Worm (Caenorhabditis elegans) whole organism, dauer: Measurements from ENCODE around the gene pax-2.
"Not testable (repeated sequence)": the region's sequence is repeated elsewhere in the genome, so short reads cannot be mapped to it uniquely, and the experiment has no call there.

Experiments used
- unc-62 ChIP-seq: sonication (generic microtip); optimal IDR thresholded peaks from 2 replicates; lab custom pipeline; 2017; ENCODE audit warnings: missing biosample characterization, missing genetic modification reagents, missing genetic modification characterization

pax-2 gene

DNA sequence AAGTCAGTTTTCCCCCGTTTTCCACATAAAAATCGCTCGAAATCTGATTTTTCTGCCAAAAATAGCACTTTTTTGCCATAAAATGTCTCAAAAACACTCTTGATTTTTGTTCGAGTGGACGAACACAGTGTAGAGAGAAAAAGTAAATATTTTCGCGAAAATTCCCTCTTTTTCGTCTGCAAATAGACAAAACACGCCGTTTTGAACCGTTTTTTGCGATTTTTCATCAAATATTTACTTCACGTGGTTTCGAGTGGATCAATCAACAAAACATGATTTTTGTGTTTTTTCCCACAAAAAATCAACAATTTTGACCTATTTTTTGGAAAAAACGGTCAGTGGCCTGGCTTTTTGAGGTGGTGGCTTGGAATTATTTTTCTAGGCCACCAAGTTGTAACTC is 4.9 kb upstream of the pax-2 start:
- TF ChIP-seq unc-62: no peak

ce11 chrIV:4207088-4207487 is 2.9 kb upstream of the pax-2 start, which contains the start of gene osgn-1:
TSS of gene osgn-1 (plus strand) at chrIV:4207388.
- no peak for TF ChIP-seq unc-62

- TF ChIP-seq unc-62: not testable (repeated sequence)
These were observed 7.0 kb downstream of the pax-2 start, which contains the start of gene cyp-25A6 for ce11 chrIV:4197167-4197566. TSS of gene cyp-25A6 (plus strand) at chrIV:4197467.

ce11 chrIV:4196729-4197128 is 7.4 kb downstream of the pax-2 start, which contains the start of gene K06B9.6:
TSS of gene K06B9.6 (minus strand) at chrIV:4196829.
- TF ChIP-seq unc-62: not testable (repeated sequence)

ce11 chrIV:4186099-4186498 is 18.1 kb downstream of the pax-2 start, which contains the start of gene K08D10.11:
TSS of gene K08D10.11 (minus strand) at chrIV:4186199.
- TF ChIP-seq unc-62: not testable (repeated sequence)

DNA sequence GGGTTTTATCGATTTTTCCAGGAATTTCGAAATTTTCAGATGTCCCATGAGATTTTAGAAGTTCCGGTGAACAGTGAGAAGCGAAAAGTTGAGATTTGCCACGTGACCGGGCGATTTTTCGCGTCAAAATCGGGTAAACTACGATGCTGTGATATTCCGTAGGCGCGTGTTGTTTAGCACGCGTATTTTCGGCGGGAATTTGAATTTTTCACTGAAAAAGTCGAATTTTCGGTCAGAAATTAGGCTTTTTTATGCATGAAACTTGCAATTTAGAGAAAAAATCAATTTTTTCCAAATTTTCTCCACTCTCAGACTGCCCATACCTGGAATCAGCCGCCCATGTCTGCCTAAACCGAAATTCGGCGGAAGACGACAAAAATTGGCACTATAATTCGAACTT is 25.8 kb downstream of the pax-2 start, which contains the start of gene tsen-34:
Gene tsen-34 (plus strand): TSS at position 34 of the 400 bp plus-strand sequence.
- TF ChIP-seq unc-62: no peak

DNA sequence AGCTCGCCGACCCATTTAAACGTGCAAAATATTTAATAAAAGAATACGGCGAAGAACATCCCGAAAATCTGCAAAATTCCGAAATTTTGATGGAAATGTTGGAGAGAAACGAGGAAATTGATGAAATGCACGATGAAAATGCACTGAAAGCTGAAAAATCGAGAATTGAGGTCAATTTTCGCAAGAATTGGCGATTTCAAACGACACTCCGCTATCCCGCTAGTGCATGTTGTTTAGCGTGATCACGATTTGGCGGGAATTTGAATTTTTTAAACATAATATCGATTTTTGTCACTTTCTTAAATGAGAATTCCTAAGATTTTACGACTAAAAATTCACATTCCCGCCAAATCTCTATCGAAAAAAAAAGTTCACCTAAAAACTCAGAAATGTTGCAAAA is 26.6 kb downstream of the pax-2 start:
- TF ChIP-seq unc-62: no peak

DNA sequence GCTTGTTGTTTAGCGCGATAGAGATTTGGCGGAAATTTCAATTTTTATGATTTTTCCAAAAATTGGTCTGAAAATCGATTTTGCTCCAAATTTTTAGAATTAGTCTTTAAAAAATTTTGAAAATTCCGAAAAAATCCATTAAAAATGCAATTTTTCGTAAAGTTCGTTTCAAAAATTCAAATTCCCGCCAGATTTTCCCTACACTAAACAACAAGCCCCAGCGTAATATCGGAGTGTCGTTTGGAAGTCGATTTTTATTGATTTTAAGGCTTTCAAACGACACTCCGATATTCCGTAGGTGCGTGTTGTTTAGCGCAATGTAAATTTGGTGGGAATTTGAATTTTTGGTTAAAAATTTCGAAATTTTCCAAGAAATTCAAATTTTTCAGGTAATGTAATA is 27.5 kb downstream of the pax-2 start:
- TF ChIP-seq unc-62: no peak

ce11 chrIV:4176088-4176487 is 28.1 kb downstream of the pax-2 start, which contains the start of gene dnj-15:
TSS of gene dnj-15 (plus strand) at chrIV:4176388.
- no peak for TF ChIP-seq unc-62

DNA sequence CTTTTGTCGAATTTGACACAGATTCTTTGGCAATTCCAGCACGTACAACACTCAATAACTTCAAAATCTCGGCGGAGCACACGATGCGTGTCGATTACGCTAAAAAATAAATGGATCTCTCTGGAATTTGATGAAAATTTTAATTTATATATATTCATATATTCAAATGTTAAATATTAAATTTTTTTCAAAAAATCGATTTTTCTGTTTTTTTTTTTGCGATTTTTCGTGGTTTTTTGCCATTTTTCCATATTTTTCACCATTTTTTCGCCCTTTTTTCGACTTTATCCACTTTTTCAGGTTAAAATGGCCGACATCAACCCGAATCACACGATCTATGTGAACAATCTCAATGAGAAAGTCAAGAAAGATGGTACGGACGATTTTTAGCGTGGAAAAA is 30.4 kb downstream of the pax-2 start, which contains the start of gene rnp-3:
Gene rnp-3 (plus strand): TSS at position 301 of the 400 bp plus-strand sequence.
- TF ChIP-seq unc-62: no peak

- TF ChIP-seq unc-62: no peak
These were observed 31.9 kb downstream of the pax-2 start for ce11 chrIV:4172242-4172641.

DNA sequence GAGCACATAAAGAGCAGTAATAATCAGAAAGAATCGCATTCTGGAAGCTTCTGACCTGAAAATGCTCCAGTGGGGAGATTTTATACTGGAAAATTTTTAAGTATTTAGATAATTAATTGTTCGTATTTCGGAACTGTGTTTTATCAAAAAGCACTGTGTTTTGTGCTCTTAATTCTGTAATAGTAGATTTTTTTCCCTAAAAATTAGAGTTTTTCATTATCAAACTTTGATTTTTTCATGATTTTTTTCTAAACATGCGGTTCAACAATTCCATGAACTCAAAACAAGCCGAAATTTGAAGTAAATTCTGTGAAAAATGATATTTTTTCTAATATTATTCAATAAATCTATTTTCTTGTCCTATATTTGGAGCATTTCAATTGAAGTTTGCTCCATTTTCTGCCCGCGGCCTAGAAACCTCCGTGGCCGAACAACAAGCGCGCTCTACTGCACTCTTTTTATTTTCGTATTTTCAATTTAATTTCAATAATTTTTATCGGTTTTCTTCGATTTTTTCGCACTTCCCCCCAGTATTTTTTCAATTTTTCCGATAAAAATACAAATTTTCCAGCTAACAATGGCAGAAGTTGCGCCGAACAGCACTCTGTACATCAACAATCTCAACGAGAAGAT is 32.5 kb downstream of the pax-2 start, which contains the start of the genes K08D10.13 and rnp-2:
Gene K08D10.13 (minus strand): TSS at position 51 of the 633 bp plus-strand sequence.
Gene rnp-2 (plus strand): TSS at position 546 of the 633 bp plus-strand sequence.
- no peak for TF ChIP-seq unc-62

DNA sequence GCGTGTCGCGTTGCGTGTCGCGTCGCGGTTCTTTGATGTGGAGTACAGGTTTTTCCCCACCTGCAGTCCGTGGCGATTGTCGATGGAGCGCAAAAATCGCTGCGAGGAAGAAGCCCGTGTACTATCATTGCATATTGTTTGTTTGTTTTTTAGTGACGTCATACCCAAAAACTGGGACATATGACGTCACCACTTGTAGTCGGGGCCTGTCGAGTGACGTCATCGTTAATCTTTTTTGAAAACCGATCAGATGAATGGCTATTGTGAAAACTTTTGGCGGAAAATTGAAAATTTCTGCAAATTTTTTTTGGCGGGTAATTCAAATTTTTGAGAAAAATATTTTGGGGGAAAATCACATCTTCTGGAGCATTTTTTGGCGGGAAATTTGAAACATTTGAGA is 36.9 kb downstream of the pax-2 start:
- TF ChIP-seq unc-62: no peak

DNA sequence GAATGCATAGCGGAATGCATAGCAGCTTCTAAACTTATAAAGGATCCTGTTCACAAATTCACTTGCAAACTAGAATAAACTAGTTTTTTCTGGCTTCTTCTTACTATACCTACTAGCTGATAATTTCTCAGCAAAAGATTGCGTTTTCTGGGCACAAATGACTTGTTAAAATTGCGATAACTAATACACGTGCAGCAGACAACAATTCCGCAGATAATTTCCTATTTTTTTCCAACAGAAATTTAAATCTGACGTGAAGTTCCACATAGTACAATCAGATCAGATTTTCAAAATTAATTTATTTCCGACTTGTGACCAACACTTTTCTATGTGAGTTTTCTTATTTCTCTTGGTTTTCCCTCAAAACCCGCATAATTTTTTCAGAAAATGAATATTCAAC is 39.8 kb downstream of the pax-2 start, which contains the start of gene scrm-8:
Gene scrm-8 (plus strand): TSS at position 301 of the 400 bp plus-strand sequence.
- TF ChIP-seq unc-62: no peak

- no peak for TF ChIP-seq unc-62
These were observed 42.1 kb downstream of the pax-2 start, which contains the start of gene scrm-5 for ce11 chrIV:4162121-4162520. TSS of gene scrm-5 (plus strand) at chrIV:4162421.

- no peak for TF ChIP-seq unc-62
These were observed 49.5 kb downstream of the pax-2 start, which contains the start of gene K08D10.14 for ce11 chrIV:4154641-4155040. TSS of gene K08D10.14 (plus strand) at chrIV:4154941.

ce11 chrIV:4152143-4152542 is 52.0 kb downstream of the pax-2 start, which contains the start of the genes K08D10.10 and R07C12.1:
TSS of gene K08D10.10 (plus strand) at chrIV:4152235.
TSS of gene R07C12.1 (plus strand) at chrIV:4152456.
- no peak for TF ChIP-seq unc-62

- no peak for TF ChIP-seq unc-62
These were observed 54.0 kb downstream of the pax-2 start for ce11 chrIV:4150138-4150537.
